Worm (Caenorhabditis elegans) whole organism, L4 larva: Measurements from ENCODE around the gene sup-37.

Experiments used
- D1046.2 ChIP-seq: fragments of 200-800 bp; sonication (Bioruptor generic); IDR thresholded peaks from 2 replicates; pipeline ENCODE4 v1.3.6; 2022; ENCODE audit warnings: missing genetic modification characterization, missing compliant biosample characterization
- R02D3.7 ChIP-seq: fragments of 150-350 bp; sonication (generic microtip); optimal IDR thresholded peaks from 3 replicates; lab custom pipeline; 2014; ENCODE audit warnings: missing biosample characterization, missing genetic modification characterization
- Y48G9A.11 ChIP-seq: fragments of 200-800 bp; sonication (Bioruptor generic); IDR thresholded peaks from 2 replicates; pipeline ENCODE4 v1.3.6; 2022; ENCODE audit warnings: missing genetic modification reagents, missing genetic modification characterization, missing compliant biosample characterization
- Y75B8A.6 ChIP-seq: fragments of 200-800 bp; sonication (Bioruptor generic); IDR thresholded peaks from 2 replicates; pipeline ENCODE4 v1.3.6; 2022; ENCODE audit warnings: missing genetic modification reagents, missing genetic modification characterization, missing compliant biosample characterization
- ZK546.5 ChIP-seq, 2 experiments: sonication (generic microtip); optimal IDR thresholded peaks; 2 replicates each; lab custom pipeline; 2017; ENCODE audit warnings: missing biosample characterization in 2 of 2, missing genetic modification characterization in 2 of 2
- aly-2 ChIP-seq: sonication (generic microtip); optimal IDR thresholded peaks from 2 replicates; lab custom pipeline; 2018; ENCODE audit warnings: missing biosample characterization, missing genetic modification characterization
- ceh-32 ChIP-seq: sonication (generic microtip); optimal IDR thresholded peaks from 2 replicates; lab custom pipeline; 2016; ENCODE audit warnings: mild to moderate bottlenecking, missing genetic modification characterization, missing compliant biosample characterization; ENCODE audit not compliant: poor library complexity
- ceh-62 ChIP-seq: sonication (generic microtip); optimal IDR thresholded peaks from 2 replicates; lab custom pipeline; 2017; ENCODE audit warnings: missing biosample characterization, missing genetic modification characterization
- ces-1 ChIP-seq: fragments of 150-350 bp; sonication (generic microtip); optimal IDR thresholded peaks from 4 replicates; lab custom pipeline; 2014; ENCODE audit warnings: missing biosample characterization, missing genetic modification reagents, missing genetic modification characterization
- daf-12 ChIP-seq: fragments of 150-350 bp; optimal IDR thresholded peaks from 2 replicates; lab custom pipeline; 2014; ENCODE audit warnings: missing biosample characterization, missing genetic modification reagents, missing genetic modification characterization
- daf-16 ChIP-seq, 3 experiments: sonication (generic microtip); optimal IDR thresholded peaks; 2 replicates each; lab custom pipeline; 2016 to 2017; ENCODE audit warnings: missing genetic modification characterization in 3 of 3, missing genetic modification reagents in 3 of 3, mild to moderate bottlenecking in 2 of 3, missing compliant biosample characterization in 2 of 3, missing biosample characterization in 1 of 3, moderate library complexity in 1 of 3
- daf-19 ChIP-seq: fragments of 200-800 bp; sonication (Bioruptor generic); conservative IDR thresholded peaks from 2 replicates; pipeline ENCODE4 v1.3.6; 2022; ENCODE audit warnings: missing genetic modification characterization, missing compliant biosample characterization
- daf-8 ChIP-seq: fragments of 200-800 bp; sonication (Bioruptor generic); IDR thresholded peaks from 2 replicates; pipeline ENCODE4 v1.3.6; 2022; ENCODE audit warnings: missing genetic modification characterization, missing compliant biosample characterization
- dmd-9 ChIP-seq: fragments of 200-800 bp; sonication (Bioruptor generic); IDR thresholded peaks from 2 replicates; pipeline ENCODE4 v1.3.6; 2022; ENCODE audit warnings: missing genetic modification reagents, missing genetic modification characterization, missing compliant biosample characterization
- fos-1 ChIP-seq: fragments of 150-350 bp; optimal IDR thresholded peaks from 2 replicates; lab custom pipeline; 2014; ENCODE audit warnings: missing biosample characterization, missing genetic modification characterization
- hif-1 ChIP-seq, 2 experiments: sonication (generic microtip); optimal IDR thresholded peaks; 2 replicates each; lab custom pipeline; 2016 to 2017; ENCODE audit warnings: missing compliant biosample characterization in 2 of 2, missing genetic modification characterization in 2 of 2, missing genetic modification reagents in 2 of 2, missing genotype in 2 of 2, mild to moderate bottlenecking in 1 of 2
- hlh-30 ChIP-seq: sonication (generic microtip); optimal IDR thresholded peaks from 2 replicates; lab custom pipeline; 2017; ENCODE audit warnings: antibody characterized with exemption, mild to moderate bottlenecking, missing genetic modification characterization, missing compliant biosample characterization; ENCODE audit not compliant: insufficient read depth
- jun-1 ChIP-seq: fragments of 150-350 bp; optimal IDR thresholded peaks from 2 replicates; lab custom pipeline; 2014; ENCODE audit warnings: missing biosample characterization, missing genetic modification reagents, missing genetic modification characterization
- lin-13 ChIP-seq: fragments of 150-350 bp; optimal IDR thresholded peaks from 2 replicates; lab custom pipeline; 2014; ENCODE audit warnings: missing biosample characterization, missing genetic modification reagents, missing genetic modification characterization
- lir-3 ChIP-seq: sonication (generic microtip); optimal IDR thresholded peaks from 2 replicates; lab custom pipeline; 2016; ENCODE audit warnings: mild to moderate bottlenecking, missing genetic modification characterization, missing compliant biosample characterization
- lsy-2 ChIP-seq, 2 experiments: fragments of 150-350 bp in 1 of 2; sonication (generic microtip) in 1 of 2; optimal IDR thresholded peaks; 2 replicates each; lab custom pipeline; 2014 to 2017; ENCODE audit warnings: missing biosample characterization in 2 of 2, missing genetic modification characterization in 2 of 2
- madf-9 ChIP-seq: fragments of 200-800 bp; sonication (Bioruptor generic); conservative IDR thresholded peaks from 2 replicates; pipeline ENCODE4 v1.3.6; 2022; ENCODE audit warnings: missing genetic modification reagents, missing genetic modification characterization, missing compliant biosample characterization
- mes-2 ChIP-seq: sonication (generic microtip); optimal IDR thresholded peaks from 2 replicates; lab custom pipeline; 2016; ENCODE audit warnings: missing genotype, mild to moderate bottlenecking, missing genetic modification characterization, missing compliant biosample characterization; ENCODE audit not compliant: poor library complexity, severe bottlenecking
- mxl-3 ChIP-seq: fragments of 200-800 bp; sonication (Bioruptor generic); optimal IDR thresholded peaks from 2 replicates; lab custom pipeline; 2018; ENCODE audit warnings: mild to moderate bottlenecking, missing genetic modification characterization, missing compliant biosample characterization
- nhr-10 ChIP-seq: fragments of 150-350 bp; optimal IDR thresholded peaks from 2 replicates; lab custom pipeline; 2014; ENCODE audit warnings: missing biosample characterization, missing genetic modification characterization
- nhr-11 ChIP-seq: fragments of 150-350 bp; optimal IDR thresholded peaks from 2 replicates; lab custom pipeline; 2014; ENCODE audit warnings: missing biosample characterization, missing genetic modification characterization
- nhr-237 ChIP-seq: sonication (generic microtip); optimal IDR thresholded peaks from 2 replicates; lab custom pipeline; 2017; ENCODE audit warnings: missing biosample characterization, missing genetic modification characterization
- nhr-25 ChIP-seq: sonication (generic microtip); optimal IDR thresholded peaks from 2 replicates; lab custom pipeline; 2017; ENCODE audit warnings: missing genetic modification characterization, mild to moderate bottlenecking, missing compliant biosample characterization, antibody characterized with exemption, moderate library complexity, borderline replicate concordance; ENCODE audit not compliant: insufficient read depth
- nhr-28 ChIP-seq: fragments of 150-350 bp; optimal IDR thresholded peaks from 2 replicates; lab custom pipeline; 2014; ENCODE audit warnings: missing biosample characterization, missing genetic modification characterization
- nhr-41 ChIP-seq: fragments of 200-800 bp; sonication (Bioruptor generic); IDR thresholded peaks from 2 replicates; pipeline ENCODE4 v1.3.6; 2022; ENCODE audit warnings: missing genetic modification reagents, missing genetic modification characterization, missing compliant biosample characterization
- nhr-48 ChIP-seq: sonication (generic microtip); optimal IDR thresholded peaks from 2 replicates; lab custom pipeline; 2016; ENCODE audit warnings: mild to moderate bottlenecking, missing genetic modification characterization, missing compliant biosample characterization
- nhr-6 ChIP-seq: fragments of 150-350 bp; optimal IDR thresholded peaks from 2 replicates; lab custom pipeline; 2014; ENCODE audit warnings: missing biosample characterization, missing genetic modification characterization
- rbr-2 ChIP-seq: sonication (generic microtip); optimal IDR thresholded peaks from 2 replicates; lab custom pipeline; 2016; ENCODE audit warnings: missing genotype, missing genetic modification characterization, missing compliant biosample characterization
- saeg-2 ChIP-seq: fragments of 200-800 bp; sonication (Bioruptor generic); IDR thresholded peaks from 2 replicates; pipeline ENCODE4 v1.3.6; 2022; ENCODE audit warnings: missing genetic modification reagents, missing genetic modification characterization, missing compliant biosample characterization
- sdz-12 ChIP-seq: fragments of 200-800 bp; sonication (Bioruptor generic); optimal IDR thresholded peaks from 2 replicates; lab custom pipeline; 2018; ENCODE audit warnings: mild to moderate bottlenecking, missing genetic modification characterization, missing compliant biosample characterization
- skn-1 ChIP-seq: fragments of 150-350 bp; optimal IDR thresholded peaks from 2 replicates; lab custom pipeline; 2014; ENCODE audit warnings: missing biosample characterization, missing genetic modification characterization
- spr-1 ChIP-seq: sonication (generic microtip); optimal IDR thresholded peaks from 2 replicates; lab custom pipeline; 2016; ENCODE audit warnings: mild to moderate bottlenecking, missing genetic modification characterization, missing compliant biosample characterization
- vab-7 ChIP-seq: fragments of 200-800 bp; sonication (Bioruptor generic); IDR thresholded peaks from 2 replicates; pipeline ENCODE4 v1.3.6; 2022; ENCODE audit warnings: missing genetic modification reagents, missing genetic modification characterization, missing compliant biosample characterization
- zag-1 ChIP-seq: fragments of 150-350 bp; optimal IDR thresholded peaks from 2 replicates; lab custom pipeline; 2014; ENCODE audit warnings: missing biosample characterization, missing genetic modification characterization
- zfp-2 ChIP-seq: sonication (generic microtip); optimal IDR thresholded peaks from 2 replicates; lab custom pipeline; 2016; ENCODE audit warnings: mild to moderate bottlenecking, missing genetic modification characterization, missing compliant biosample characterization
- zip-11 ChIP-seq: fragments of 200-800 bp; sonication (Bioruptor generic); IDR thresholded peaks from 2 replicates; pipeline ENCODE4 v1.3.6; 2022; ENCODE audit warnings: missing genetic modification characterization, missing compliant biosample characterization

The sup-37 gene

ce11 chrV:8754670-8755069 is 31.7 kb upstream of the sup-37 start, which contains the start of gene B0507.4:
Gene B0507.4, plus strand, starts transcription at chrV:8754970.
- TF ChIP-seq daf-12 (tag; lab: Kevin White, UChicago) (no peak), mxl-3 (GFP tag; lab: Kevin White, UChicago) (no peak), mes-2 (no peak), lsy-2 (tag; optimal IDR thresholded peaks at IDR 0.05; lab: Kevin White, UChicago) (no peak), zag-1 (tag; lab: Kevin White, UChicago) (no peak), nhr-10 (tag; lab: Kevin White, UChicago) (no peak), lin-13 (GFP tag; lab: Kevin White, UChicago) (no peak), daf-16 (GFP tag; optimal IDR thresholded peaks at IDR 0.05; lab: Kevin White, UChicago) (no peak), daf-16 (tag; optimal IDR thresholded peaks at IDR 0.05; lab: Kevin White, UChicago) (no peak), R02D3.7 (tag; lab: Kevin White, UChicago) (no peak), madf-9 (no peak), nhr-6 (tag; lab: Kevin White, UChicago) (no peak), rbr-2 (tag; lab: Kevin White, UChicago) (no peak), nhr-28 (tag; lab: Kevin White, UChicago) (no peak), ZK546.5 (tag; optimal IDR thresholded peaks at IDR 0.05; lab: Kevin White, UChicago) (no peak), lir-3 (no peak), vab-7 (no peak), daf-19 (GFP tag; lab: Robert Waterston, UW) (no peak), ces-1 (no peak), sdz-12 (GFP tag; lab: Kevin White, UChicago) (no peak), Y48G9A.11 (GFP tag; lab: Robert Waterston, UW) (no peak)
- TF ChIP-seq, all 104 proteins: peak for 0

ce11 chrV:8758618-8759017 is 27.7 kb upstream of the sup-37 start, which contains the start of gene B0507.7:
Gene B0507.7, minus strand, starts transcription at chrV:8758718.
- TF ChIP-seq hif-1 (tag; optimal IDR thresholded peaks at IDR 0.05; lab: Kevin White, UChicago) (no peak), aly-2 (tag; lab: Kevin White, UChicago) (no peak), dmd-9 (GFP tag; lab: Robert Waterston, UW) (no peak), nhr-11 (tag; lab: Kevin White, UChicago) (no peak), Y75B8A.6 (GFP tag; lab: Robert Waterston, UW) (no peak), D1046.2 (GFP tag; lab: Robert Waterston, UW) (no peak), jun-1 (no peak)

- TF ChIP-seq nhr-48 (tag; lab: Kevin White, UChicago) (no peak), nhr-237 (tag; lab: Kevin White, UChicago) (no peak), vab-7 (no peak), spr-1 (no peak), lin-13 (GFP tag; lab: Kevin White, UChicago) (no peak), saeg-2 (GFP tag; lab: Robert Waterston, UW) (no peak), nhr-41 (GFP tag; lab: Robert Waterston, UW) (no peak), fos-1 (tag; lab: Kevin White, UChicago) (no peak), skn-1 (no peak), zip-11 (GFP tag; lab: Robert Waterston, UW) (no peak), ces-1 (no peak), nhr-25 (tag; lab: Kevin White, UChicago) (no peak), ceh-32 (no peak)
These were observed 25.9 kb upstream of the sup-37 start, which contains the start of gene ddn-1 for ce11 chrV:8760416-8760815. Gene ddn-1, minus strand, starts transcription at chrV:8760516.

ce11 chrV:8762861-8763260 is 23.5 kb upstream of the sup-37 start, which contains the start of gene B0507.8:
Gene B0507.8, minus strand, starts transcription at chrV:8762961.
- no peak for TF ChIP-seq nhr-41 (GFP tag; lab: Robert Waterston, UW)
- no peak for TF ChIP-seq hlh-30
- no peak for TF ChIP-seq zfp-2
- no peak for TF ChIP-seq daf-8 (GFP tag; lab: Robert Waterston, UW)
- no peak for TF ChIP-seq R02D3.7 (tag; lab: Kevin White, UChicago)
- TF ChIP-seq ceh-62, result no peak
